Fruit fly (Drosophila melanogaster): ENCODE measurements around the gene Cnx99A.
A peak's percentile ranks its signal among the peaks of the same experiment; 100 is the strongest.

The Cnx99A gene

dm6 chr3R:29274590-29274989, 44.9 kb downstream of the Cnx99A start (continued):
- TF ChIP-seq gfzf (GFP tag; optimal IDR thresholded peaks at IDR 0.05) (no peak), D19B (GFP tag; optimal IDR thresholded peaks at IDR 0.05) (no peak), CG10274 (GFP tag; optimal IDR thresholded peaks at IDR 0.05) (no peak), Hmr (GFP tag; optimal IDR thresholded peaks at IDR 0.05) (no peak), CG15269 (tag; optimal IDR thresholded peaks at IDR 0.05) (peak; percentile 62), sens (GFP tag) (peak; percentile 97), fd64A (GFP tag; optimal IDR thresholded peaks at IDR 0.05) (peak; percentile 17), CG2129 (GFP tag; IDR thresholded peaks at IDR 0.05; ENCODE audit: partially characterized antibody) (no peak), CG1832 (GFP tag; optimal IDR thresholded peaks at IDR 0.05) (no peak), vvl (GFP tag; IDR thresholded peaks at IDR 0.05) (peak; percentile 71), cwo (GFP tag; optimal IDR thresholded peaks at IDR 0.05) (no peak), TFAM (GFP tag; optimal IDR thresholded peaks at IDR 0.05) (no peak), CG13894 (tag; optimal IDR thresholded peaks at IDR 0.05) (no peak), CG15479 (GFP tag; optimal IDR thresholded peaks at IDR 0.05) (no peak), NfI (GFP tag; optimal IDR thresholded peaks at IDR 0.05) (peak; percentile 49), CG5245 (GFP tag; optimal IDR thresholded peaks at IDR 0.05) (peak; percentile 54), Nf-YC (tag; optimal IDR thresholded peaks at IDR 0.05) (no peak), CG12391 (tag; optimal IDR thresholded peaks at IDR 0.05) (peak; percentile 84), CG9609 (GFP tag; optimal IDR thresholded peaks at IDR 0.05) (peak; percentile 17), CG14710 (tag; optimal IDR thresholded peaks at IDR 0.05) (peak; percentile 83), CHES-1-like (GFP tag; optimal IDR thresholded peaks at IDR 0.05) (peak; percentile 41), CG30403 (GFP tag; optimal IDR thresholded peaks at IDR 0.05) (peak; percentile 57), prd (optimal IDR thresholded peaks at IDR 0.05) (no peak), prd (GFP tag; IDR thresholded peaks at IDR 0.05) (peak; percentile 74), CG18262 (tag; optimal IDR thresholded peaks at IDR 0.05) (peak; percentile 84), Mes4 (GFP tag; optimal IDR thresholded peaks at IDR 0.05) (peak; percentile 42), bigmax (GFP tag; optimal IDR thresholded peaks at IDR 0.05) (no peak), CG2889 (GFP tag; IDR thresholded peaks at IDR 0.05) (no peak), GATAe (GFP tag; conservative IDR thresholded peaks at IDR 0.05) (no peak), Lim3 (GFP tag; IDR thresholded peaks at IDR 0.05) (no peak), Xbp1 (GFP tag; optimal IDR thresholded peaks at IDR 0.05) (peak; percentile 66), yki (optimal IDR thresholded peaks at IDR 0.05) (no peak), CG14860 (GFP tag; IDR thresholded peaks at IDR 0.05; ENCODE audit: partially characterized antibody) (no peak), nerfin-2 (GFP tag; IDR thresholded peaks at IDR 0.05; ENCODE audit: partially characterized antibody) (no peak), kay (GFP tag; optimal IDR thresholded peaks at IDR 0.05) (no peak), CG32767 (GFP tag; IDR thresholded peaks at IDR 0.05) (no peak), pros (GFP tag; optimal IDR thresholded peaks at IDR 0.05) (no peak), CG4730 (GFP tag; IDR thresholded peaks at IDR 0.05) (no peak), vfl (GFP tag; optimal IDR thresholded peaks at IDR 0.05) (no peak), CG2678 (tag; optimal IDR thresholded peaks at IDR 0.05) (peak; percentile 78), CG17912 (GFP tag; optimal IDR thresholded peaks at IDR 0.05) (no peak), CG17568 (GFP tag; optimal IDR thresholded peaks at IDR 0.05) (peak; percentile 60), sens-2 (GFP tag; IDR thresholded peaks at IDR 0.05) (no peak), Oaz (GFP tag; IDR thresholded peaks at IDR 0.05) (no peak), h (optimal IDR thresholded peaks at IDR 0.05) (no peak), Fer2 (tag; optimal IDR thresholded peaks at IDR 0.05) (no peak), CG17612 (GFP tag; IDR thresholded peaks at IDR 0.05) (no peak), CG13287 (GFP tag; IDR thresholded peaks at IDR 0.05; ENCODE audit: partially characterized antibody) (no peak), chinmo (GFP tag; IDR thresholded peaks at IDR 0.05; ENCODE audit: partially characterized antibody) (no peak), org-1 (GFP tag; optimal IDR thresholded peaks at IDR 0.05) (no peak), tup (GFP tag; optimal IDR thresholded peaks at IDR 0.05) (no peak), jigr1 (GFP tag; IDR thresholded peaks at IDR 0.05) (no peak)
